Worm (Caenorhabditis elegans) whole organism, L4 larva: ENCODE data around the gene T28H10.1.
"Not testable (repeated sequence)": the region's sequence is repeated elsewhere in the genome, so short reads cannot be mapped to it uniquely, and the experiment has no call there.

Experiments used
- F26F4.8 ChIP-seq: fragments of 200-800 bp; sonication (Bioruptor generic); conservative IDR thresholded peaks from 2 replicates; pipeline ENCODE4 v1.3.6; 2022; ENCODE audit warnings: missing genetic modification characterization, missing compliant biosample characterization
- Y75B8A.6 ChIP-seq: fragments of 200-800 bp; sonication (Bioruptor generic); IDR thresholded peaks from 2 replicates; pipeline ENCODE4 v1.3.6; 2022; ENCODE audit warnings: missing genetic modification reagents, missing genetic modification characterization, missing compliant biosample characterization
- ZK337.2 ChIP-seq: fragments of 200-800 bp; sonication (Bioruptor generic); IDR thresholded peaks from 2 replicates; pipeline ENCODE4 v1.3.6; 2022; ENCODE audit warnings: missing genetic modification reagents, missing genetic modification characterization, missing compliant biosample characterization
- duxl-1 ChIP-seq: sonication (generic microtip); optimal IDR thresholded peaks from 2 replicates; lab custom pipeline; 2016; ENCODE audit warnings: mild to moderate bottlenecking, missing genetic modification characterization, moderate library complexity, missing compliant biosample characterization; ENCODE audit not compliant: poor library complexity
- lin-39 ChIP-seq: fragments of 150-350 bp; optimal IDR thresholded peaks from 2 replicates; lab custom pipeline; 2014; ENCODE audit warnings: missing biosample characterization, missing genetic modification reagents, missing genetic modification characterization
- mdl-1 ChIP-seq, 2 experiments: fragments of 150-350 bp in 1 of 2; sonication (generic microtip) in 1 of 2; optimal IDR thresholded peaks; 2 replicates each; lab custom pipeline; 2014 to 2017; ENCODE audit warnings: missing biosample characterization in 2 of 2, missing genetic modification characterization in 2 of 2
- nhr-25 ChIP-seq: sonication (generic microtip); optimal IDR thresholded peaks from 2 replicates; lab custom pipeline; 2017; ENCODE audit warnings: missing genetic modification characterization, mild to moderate bottlenecking, missing compliant biosample characterization, antibody characterized with exemption, moderate library complexity, borderline replicate concordance; ENCODE audit not compliant: insufficient read depth
- nhr-28 ChIP-seq: fragments of 150-350 bp; optimal IDR thresholded peaks from 2 replicates; lab custom pipeline; 2014; ENCODE audit warnings: missing biosample characterization, missing genetic modification characterization
- pha-4 ChIP-seq, 2 experiments: fragments of 150-350 bp in 1 of 2; fragments of 200-800 bp in 1 of 2; sonication (Bioruptor generic) in 1 of 2; IDR thresholded peaks in 1 of 2; optimal IDR thresholded peaks in 1 of 2; 2 replicates each; pipeline versions ENCODE4 v1.3.6 to Lab custom; 2014 to 2022; ENCODE audit warnings: missing genetic modification characterization in 2 of 2, missing genetic modification reagents in 2 of 2, missing biosample characterization in 1 of 2, missing compliant biosample characterization in 1 of 2
- sdz-12 ChIP-seq: fragments of 200-800 bp; sonication (Bioruptor generic); optimal IDR thresholded peaks from 2 replicates; lab custom pipeline; 2018; ENCODE audit warnings: mild to moderate bottlenecking, missing genetic modification characterization, missing compliant biosample characterization
- snpc-1.2 ChIP-seq: fragments of 200-800 bp; sonication (Bioruptor generic); IDR thresholded peaks from 2 replicates; pipeline ENCODE4 v1.3.6; 2022; ENCODE audit warnings: missing genetic modification reagents, missing genetic modification characterization, missing compliant biosample characterization
- snpc-4 ChIP-seq: fragments of 150-350 bp; optimal IDR thresholded peaks from 2 replicates; lab custom pipeline; 2014; ENCODE audit warnings: missing biosample characterization, missing genetic modification characterization
- zip-11 ChIP-seq: fragments of 200-800 bp; sonication (Bioruptor generic); IDR thresholded peaks from 2 replicates; pipeline ENCODE4 v1.3.6; 2022; ENCODE audit warnings: missing genetic modification characterization, missing compliant biosample characterization
- ztf-11 ChIP-seq: fragments of 150-350 bp; optimal IDR thresholded peaks from 2 replicates; lab custom pipeline; 2014; ENCODE audit warnings: missing biosample characterization, missing genetic modification characterization

DNA sequence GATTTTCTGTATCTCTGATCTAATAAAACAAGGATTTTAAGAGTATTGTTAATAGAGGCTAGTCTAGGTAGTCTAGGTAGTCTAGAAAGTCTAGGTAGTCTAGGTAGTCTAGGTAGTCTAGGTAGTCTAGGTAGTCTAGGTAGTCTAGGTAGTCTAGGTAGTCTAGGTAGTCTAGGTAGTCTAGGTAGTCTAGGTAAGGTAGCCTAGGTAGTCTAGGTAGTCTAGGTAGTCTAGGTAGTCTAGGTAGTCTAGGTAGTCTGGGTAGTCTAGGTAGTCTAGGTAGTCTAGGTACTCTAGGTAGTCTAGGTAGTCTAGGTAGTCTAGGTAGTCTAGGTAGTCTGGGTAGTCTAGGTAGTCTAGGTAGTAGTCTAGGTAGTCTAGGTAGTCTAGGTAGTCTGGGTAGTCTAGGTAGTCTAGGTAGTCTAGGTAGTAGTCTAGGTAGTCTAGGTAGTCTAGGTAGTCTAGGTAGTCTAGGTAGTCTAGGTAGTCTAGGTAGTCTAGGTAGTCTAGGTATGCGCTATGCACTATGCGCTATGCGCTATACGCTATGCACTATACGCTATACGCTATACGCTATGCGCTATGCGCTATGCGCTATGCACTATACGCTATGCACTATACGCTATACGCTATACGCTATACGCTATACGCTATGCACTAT lies 6.5 kb downstream of the T28H10.1 start:
- TF ChIP-seq ZK337.2; lin-39 (tag; lab: Kevin White, UChicago); F26F4.8 (GFP tag; lab: Robert Waterston, UW); mdl-1 (tag; optimal IDR thresholded peaks at IDR 0.05; lab: Kevin White, UChicago); nhr-28 (tag; lab: Kevin White, UChicago); Y75B8A.6; snpc-4 (tag; lab: Kevin White, UChicago); nhr-25 (tag; lab: Kevin White, UChicago); zip-11 (GFP tag; lab: Robert Waterston, UW); pha-4 (GFP tag; IDR thresholded peaks at IDR 0.05; lab: Robert Waterston, UW); pha-4 (tag; optimal IDR thresholded peaks at IDR 0.05; lab: Kevin White, UChicago); snpc-1.2 (GFP tag; lab: Robert Waterston, UW); ztf-11 (tag; lab: Kevin White, UChicago); duxl-1 (tag; lab: Kevin White, UChicago): not testable (repeated sequence)
- peak; percentile 76 for TF ChIP-seq sdz-12 (GFP tag; lab: Kevin White, UChicago)
